Worm (Caenorhabditis elegans): Measurements from ENCODE around the gene Y46G5A.15.

Y46G5A.15 gene

ce11 chrII:12768167-12768712 lies 17.0 kb downstream of the Y46G5A.15 start, which contains the start of the genes vps-2 and tiar-2 (continued):
- TF ChIP-seq nhr-12 (tag; optimal IDR thresholded peaks at IDR 0.05): no peak
- no peak for TF ChIP-seq mab-9 (GFP tag; IDR thresholded peaks at IDR 0.05)
- TF ChIP-seq skn-1 (tag; optimal IDR thresholded peaks at IDR 0.05): peak; percentile 74
- TF ChIP-seq egl-27 (tag; optimal IDR thresholded peaks at IDR 0.05): no peak
- no peak for TF ChIP-seq nhr-76 (tag; optimal IDR thresholded peaks at IDR 0.05)
- peak; percentile 59 for TF ChIP-seq pax-3 (tag; optimal IDR thresholded peaks at IDR 0.05)
- TF ChIP-seq irx-1 (tag; optimal IDR thresholded peaks at IDR 0.05): peak; percentile 67
- TF ChIP-seq unc-130 (tag; optimal IDR thresholded peaks at IDR 0.05): no peak
- TF ChIP-seq tlp-1 (tag; optimal IDR thresholded peaks at IDR 0.05): no peak
- no peak for TF ChIP-seq mef-2 (tag; optimal IDR thresholded peaks at IDR 0.05)
- peak in 1 of 3 experiments; percentile 27 for TF ChIP-seq ceh-82 (tag; optimal IDR thresholded peaks at IDR 0.05)
- peak; percentile 85 for TF ChIP-seq nhr-71 (tag; optimal IDR thresholded peaks at IDR 0.05)
- no peak for TF ChIP-seq alr-1 (tag; optimal IDR thresholded peaks at IDR 0.05; ENCODE audit: borderline replicate concordance)
- peak; percentile 77 for TF ChIP-seq lin-15B (tag; optimal IDR thresholded peaks at IDR 0.05)
- no peak for TF ChIP-seq aha-1 (tag; optimal IDR thresholded peaks at IDR 0.05)
- TF ChIP-seq tbx-2 (tag; optimal IDR thresholded peaks at IDR 0.05): peak; percentile 58
- TF ChIP-seq ceh-88 (GFP tag; IDR thresholded peaks at IDR 0.05): peak; percentile 50; the same call in 1 of the 2 replicates
- TF ChIP-seq efl-3 (GFP tag; optimal IDR thresholded peaks at IDR 0.05): no peak
- peak; percentile 51 for TF ChIP-seq fkh-4 (tag; optimal IDR thresholded peaks at IDR 0.05; ENCODE audit: borderline replicate concordance)
- TF ChIP-seq ces-1 (GFP tag; optimal IDR thresholded peaks at IDR 0.05): no peak
- TF ChIP-seq ceh-90 (tag; optimal IDR thresholded peaks at IDR 0.05): peak; percentile 31
- peak; percentile 23 for TF ChIP-seq blmp-1 (tag; optimal IDR thresholded peaks at IDR 0.05)
- peak; percentile 64 for TF ChIP-seq ceh-8 (GFP tag; optimal IDR thresholded peaks at IDR 0.05)
- TF ChIP-seq mep-1 (tag; optimal IDR thresholded peaks at IDR 0.05): peak; percentile 85
- peak; percentile 93 for TF ChIP-seq lin-14 (GFP tag; optimal IDR thresholded peaks at IDR 0.05)
- TF ChIP-seq C16A3.4 (tag; optimal IDR thresholded peaks at IDR 0.05): peak; percentile 62
- TF ChIP-seq F16B12.6 (tag; optimal IDR thresholded peaks at IDR 0.05): no peak
- TF ChIP-seq Y116A8C.19 (tag; optimal IDR thresholded peaks at IDR 0.05; ENCODE audit: borderline replicate concordance): no peak
- peak; percentile 74 for TF ChIP-seq nhr-90 (tag; optimal IDR thresholded peaks at IDR 0.05; ENCODE audit: poor library complexity)
- no peak for TF ChIP-seq hlh-17 (GFP tag; optimal IDR thresholded peaks at IDR 0.05; ENCODE audit: borderline replicate concordance)
- TF ChIP-seq efl-1 (optimal IDR thresholded peaks at IDR 0.05): peak; percentile 57 to 67
- TF ChIP-seq efl-1 (GFP tag; optimal IDR thresholded peaks at IDR 0.05 in 1 of 2): peak; percentile 65 to 94
- TF ChIP-seq zip-4 (GFP tag; optimal IDR thresholded peaks at IDR 0.05): peak; percentile 62
- no peak for TF ChIP-seq aly-2 (tag; optimal IDR thresholded peaks at IDR 0.05)
- peak; percentile 75 for TF ChIP-seq swsn-7 (tag; optimal IDR thresholded peaks at IDR 0.05)
- peak; percentile 75 for TF ChIP-seq nhr-19 (GFP tag; conservative IDR thresholded peaks at IDR 0.05)

ce11 chrII:12767258-12767824 lies 17.9 kb downstream of the Y46G5A.15 start:
- TF ChIP-seq efl-1 (optimal IDR thresholded peaks at IDR 0.05) (no peak), efl-1 (GFP tag; optimal IDR thresholded peaks at IDR 0.05 in 1 of 2) (peak in 1 of 2 experiments; percentile 56), C04F5.9 (tag; optimal IDR thresholded peaks at IDR 0.05) (no peak), elt-2 (tag; optimal IDR thresholded peaks at IDR 0.05) (no peak), fkh-4 (tag; optimal IDR thresholded peaks at IDR 0.05; ENCODE audit: borderline replicate concordance) (no peak), fos-1 (tag; optimal IDR thresholded peaks at IDR 0.05) (no peak), nhr-85 (tag) (peak; percentile 11), lin-14 (GFP tag; optimal IDR thresholded peaks at IDR 0.05) (no peak)
